Fruit fly (Drosophila melanogaster): ENCODE measurements around the gene CG6712.

DNA sequence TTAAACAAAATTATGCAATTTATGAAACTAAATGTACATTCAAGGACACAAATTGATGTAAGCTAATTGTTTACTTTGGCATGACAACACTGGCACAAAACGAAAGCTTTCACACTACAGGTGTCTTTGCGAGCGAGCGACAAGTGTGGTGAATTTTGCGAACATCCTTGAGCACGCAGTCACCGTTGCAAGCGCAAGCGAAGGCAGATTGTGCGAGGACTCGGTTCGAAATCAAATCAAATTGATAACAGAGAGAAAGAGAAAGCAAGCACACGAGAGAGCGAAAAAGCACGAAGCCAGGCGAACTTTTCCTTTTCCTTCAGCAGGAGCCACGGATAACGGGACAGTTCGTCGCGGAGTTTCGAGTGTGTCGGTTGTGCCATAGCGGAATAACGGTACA, 46.1 kb upstream of the CG6712 start, which contains the start of gene CG31760:
- TF ChIP-seq CG2712 (tag; optimal IDR thresholded peaks at IDR 0.05) (no peak), CG8478 (optimal IDR thresholded peaks at IDR 0.05) (no peak), Fer1 (GFP tag; optimal IDR thresholded peaks at IDR 0.05) (no peak), knrl (GFP tag; IDR thresholded peaks at IDR 0.05; ENCODE audit: partially characterized antibody) (no peak), gsb (GFP tag; IDR thresholded peaks at IDR 0.05) (no peak), sima (GFP tag; optimal IDR thresholded peaks at IDR 0.05) (no peak), CG9437 (GFP tag; optimal IDR thresholded peaks at IDR 0.05) (no peak), CG9817 (tag; optimal IDR thresholded peaks at IDR 0.05) (no peak), nmo (GFP tag; optimal IDR thresholded peaks at IDR 0.05) (no peak), CG14860 (GFP tag; IDR thresholded peaks at IDR 0.05; ENCODE audit: partially characterized antibody) (no peak)

All from whole organism, embryonic.